Fruit fly (Drosophila melanogaster) whole organism, embryonic: ENCODE data around the gene Mst89B.

Experiments used
- Aef1 ChIP-seq: fragments of 200-800 bp; sonication (Bioruptor generic); IDR thresholded peaks from 3 replicates; pipeline ENCODE4 v1.3.6; 2022; ENCODE audit warnings: missing biosample characterization, missing genetic modification characterization
- Atf-2 ChIP-seq: fragments of 200-800 bp; sonication (Bioruptor generic); optimal IDR thresholded peaks from 2 replicates; lab custom pipeline; 2016; ENCODE audit warnings: missing biosample characterization, missing genetic modification characterization
- CG11560 ChIP-seq: fragments of 200-800 bp; sonication (Bioruptor generic); IDR thresholded peaks from 3 replicates; pipeline ENCODE4 v1.3.6; 2022; ENCODE audit warnings: missing biosample characterization, missing genetic modification characterization
- CG11696 ChIP-seq: fragments of 200-800 bp; sonication (Bioruptor generic); IDR thresholded peaks from 2 replicates; pipeline ENCODE4 v1.3.6; 2022; ENCODE audit warnings: missing biosample characterization, missing genetic modification characterization
- CG12219 ChIP-seq: fragments of 200-800 bp; sonication (Bioruptor generic); optimal IDR thresholded peaks from 3 replicates; lab custom pipeline; 2018; ENCODE audit warnings: missing biosample characterization, mild to moderate bottlenecking, missing genetic modification characterization
- CG1233 ChIP-seq: fragments of 200-800 bp; sonication (Bioruptor generic); optimal IDR thresholded peaks from 4 replicates; lab custom pipeline; 2018; ENCODE audit warnings: missing biosample characterization, mild to moderate bottlenecking, missing genetic modification characterization
- CG15073 ChIP-seq: fragments of 200-800 bp; sonication (Bioruptor generic); optimal IDR thresholded peaks from 2 replicates; lab custom pipeline; 2016; ENCODE audit warnings: missing biosample characterization, missing genetic modification characterization
- CG2116 ChIP-seq: fragments of 200-800 bp; sonication (Bioruptor generic); optimal IDR thresholded peaks from 3 replicates; lab custom pipeline; 2018; ENCODE audit warnings: missing biosample characterization, mild to moderate bottlenecking, missing genetic modification characterization
- CG4730 ChIP-seq: fragments of 200-800 bp; sonication (Bioruptor generic); IDR thresholded peaks from 2 replicates; pipeline ENCODE4 v1.3.6; 2022; ENCODE audit warnings: missing biosample characterization, missing genetic modification characterization
- CG6175 ChIP-seq: fragments of 200-800 bp; sonication (Bioruptor generic); IDR thresholded peaks from 3 replicates; pipeline ENCODE4 v1.3.6; 2022; ENCODE audit warnings: missing biosample characterization, missing genetic modification characterization
- CG6654 ChIP-seq: fragments of 200-800 bp; sonication (Bioruptor generic); optimal IDR thresholded peaks from 2 replicates; lab custom pipeline; 2017; ENCODE audit warnings: missing biosample characterization, mild to moderate bottlenecking, missing genetic modification characterization
- CG8924 ChIP-seq: fragments of 200-800 bp; optimal IDR thresholded peaks from 3 replicates; lab custom pipeline; 2019; ENCODE audit warnings: missing biosample characterization, mild to moderate bottlenecking, missing genetic modification characterization, moderate library complexity
- CHES-1-like ChIP-seq: fragments of 200-800 bp; sonication (Bioruptor generic); optimal IDR thresholded peaks from 2 replicates; lab custom pipeline; 2016; ENCODE audit warnings: missing biosample characterization, missing genetic modification characterization
- CTCF ChIP-seq: fragments of 200-800 bp; sonication (Bioruptor generic); optimal IDR thresholded peaks from 2 replicates; lab custom pipeline; 2017; ENCODE audit warnings: missing biosample characterization, mild to moderate bottlenecking, missing genetic modification characterization, moderate library complexity
- CkIIα-i1 ChIP-seq: fragments of 200-800 bp; sonication (Bioruptor generic); IDR thresholded peaks from 2 replicates; pipeline ENCODE4 v1.3.6; 2022; ENCODE audit warnings: missing biosample characterization, missing genetic modification characterization
- Dad ChIP-seq: fragments of 200-800 bp; sonication (Bioruptor generic); optimal IDR thresholded peaks from 3 replicates; lab custom pipeline; 2016; ENCODE audit warnings: missing biosample characterization, missing genetic modification characterization
- Dbx ChIP-seq: fragments of 200-800 bp; sonication (Bioruptor generic); IDR thresholded peaks from 3 replicates; pipeline ENCODE4 v1.3.6; 2022; ENCODE audit warnings: missing biosample characterization, missing genetic modification characterization
- Dp ChIP-seq: fragments of 200-800 bp; sonication (Bioruptor generic); optimal IDR thresholded peaks from 2 replicates; lab custom pipeline; 2018; ENCODE audit warnings: missing biosample characterization, mild to moderate bottlenecking, missing genetic modification characterization, moderate library complexity
- Ets97D ChIP-seq: fragments of 200-800 bp; sonication (Bioruptor generic); optimal IDR thresholded peaks from 3 replicates; lab custom pipeline; 2016; ENCODE audit warnings: missing biosample characterization, missing genetic modification characterization
- Fer3 ChIP-seq: fragments of 200-800 bp; sonication (Bioruptor generic); optimal IDR thresholded peaks from 2 replicates; lab custom pipeline; 2018; ENCODE audit warnings: missing biosample characterization, mild to moderate bottlenecking, missing genetic modification characterization, moderate library complexity
- Hr39 ChIP-seq: fragments of >200 bp; optimal IDR thresholded peaks from 2 replicates; lab custom pipeline; 2017
- Jarid2 ChIP-seq: fragments of 200-800 bp; sonication (Bioruptor generic); optimal IDR thresholded peaks from 3 replicates; lab custom pipeline; 2017; ENCODE audit warnings: mild to moderate bottlenecking, missing biosample characterization, missing genetic modification reagents, missing genetic modification characterization
- MBD-R2 ChIP-seq: fragments of 200-800 bp; sonication (Bioruptor generic); IDR thresholded peaks from 2 replicates; pipeline ENCODE4 v1.3.6; 2022; ENCODE audit warnings: missing biosample characterization, missing genetic modification characterization
- MTF-1 ChIP-seq: fragments of 200-800 bp; sonication (Bioruptor generic); optimal IDR thresholded peaks from 2 replicates; lab custom pipeline; 2018; ENCODE audit warnings: missing biosample characterization, mild to moderate bottlenecking, missing genetic modification characterization, borderline replicate concordance
- Mad ChIP-seq: fragments of 200-800 bp; sonication (Bioruptor generic); optimal IDR thresholded peaks from 2 replicates; lab custom pipeline; 2016; ENCODE audit warnings: missing biosample characterization, missing genetic modification characterization
- Max ChIP-seq: fragments of 200-800 bp; sonication (Bioruptor generic); optimal IDR thresholded peaks from 2 replicates; lab custom pipeline; 2016; ENCODE audit warnings: missing biosample characterization, mild to moderate bottlenecking, missing genetic modification characterization
- Med ChIP-seq: fragments of 200-800 bp; sonication (Bioruptor generic); peaks from one replicate; lab custom pipeline; 2016; ENCODE audit warnings: missing biosample characterization, missing genetic modification characterization, mild to moderate bottlenecking, inconsistent platforms, moderate library complexity
- Myb ChIP-seq: fragments of 200-800 bp; sonication (Bioruptor generic); optimal IDR thresholded peaks from 2 replicates; lab custom pipeline; 2016; ENCODE audit warnings: missing biosample characterization, missing genetic modification characterization
- Nf-YB ChIP-seq: fragments of 200-800 bp; sonication (Bioruptor generic); optimal IDR thresholded peaks from 3 replicates; lab custom pipeline; 2019; ENCODE audit warnings: missing biosample characterization, mild to moderate bottlenecking, missing genetic modification characterization, moderate library complexity
- Rx ChIP-seq: fragments of 200-800 bp; sonication (Bioruptor generic); IDR thresholded peaks from 2 replicates; pipeline ENCODE4 v1.3.6; 2022; ENCODE audit warnings: missing biosample characterization, missing genetic modification characterization
- Trl ChIP-seq, 3 experiments: fragments of >200 bp in 2 of 3; fragments of 200-800 bp in 1 of 3; sonication (Bioruptor generic) in 1 of 3; optimal IDR thresholded peaks; 2 replicates in 1 of 3; 3 replicates in 2 of 3; lab custom pipeline; 2016 to 2017; ENCODE audit warnings: missing biosample characterization in 1 of 3, missing genetic modification characterization in 1 of 3
- ap ChIP-seq: fragments of 200-800 bp; sonication (Bioruptor generic); IDR thresholded peaks from 2 replicates; pipeline ENCODE4 v1.3.6; 2022; ENCODE audit warnings: missing biosample characterization, missing genetic modification characterization
- bcd ChIP-seq: fragments of 200-800 bp; sonication (Bioruptor generic); optimal IDR thresholded peaks from 2 replicates; lab custom pipeline; 2017; ENCODE audit warnings: missing biosample characterization, mild to moderate bottlenecking, missing genetic modification characterization
- cas ChIP-seq: fragments of 200-800 bp; sonication (Bioruptor generic); IDR thresholded peaks from 2 replicates; pipeline ENCODE4 v1.3.6; 2022; ENCODE audit warnings: missing biosample characterization, missing genetic modification characterization
- crol ChIP-seq: fragments of 200-800 bp; sonication (Bioruptor generic); IDR thresholded peaks from 2 replicates; pipeline ENCODE4 v1.3.6; 2022; ENCODE audit warnings: missing biosample characterization, missing genetic modification characterization
- da ChIP-seq: fragments of 200-800 bp; sonication (Bioruptor generic); optimal IDR thresholded peaks from 2 replicates; lab custom pipeline; 2016; ENCODE audit warnings: missing biosample characterization, missing genetic modification characterization
- dpn ChIP-seq, 2 experiments: fragments of 200-800 bp; sonication (Bioruptor generic); optimal IDR thresholded peaks; 3 replicates each; lab custom pipeline; 2016; ENCODE audit warnings: missing biosample characterization in 2 of 2, missing genetic modification characterization in 2 of 2
- emc ChIP-seq: fragments of 200-800 bp; sonication (Bioruptor generic); optimal IDR thresholded peaks from 2 replicates; lab custom pipeline; 2016; ENCODE audit warnings: missing biosample characterization, missing genetic modification characterization
- ewg ChIP-seq: fragments of 200-800 bp; sonication (Bioruptor generic); optimal IDR thresholded peaks from 3 replicates; lab custom pipeline; 2017; ENCODE audit warnings: mild to moderate bottlenecking, missing biosample characterization, missing genetic modification reagents, missing genetic modification characterization
- ftz-f1 ChIP-seq: fragments of 200-800 bp; sonication (Bioruptor generic); optimal IDR thresholded peaks from 2 replicates; lab custom pipeline; 2016; ENCODE audit warnings: missing biosample characterization, missing genetic modification characterization
- klu ChIP-seq: fragments of 200-800 bp; sonication (Bioruptor generic); IDR thresholded peaks from 2 replicates; pipeline ENCODE4 v1.3.6; 2022; ENCODE audit warnings: missing biosample characterization, missing genetic modification characterization
- run ChIP-seq: fragments of 200-800 bp; sonication (Bioruptor generic); optimal IDR thresholded peaks from 3 replicates; lab custom pipeline; 2018; ENCODE audit warnings: missing biosample characterization, mild to moderate bottlenecking, missing genetic modification characterization
- seq ChIP-seq: fragments of 200-800 bp; sonication (Bioruptor generic); IDR thresholded peaks from 2 replicates; pipeline ENCODE4 v1.3.6; 2022; ENCODE audit warnings: missing biosample characterization, missing genetic modification characterization
- sna ChIP-seq: fragments of 200-800 bp; sonication (Bioruptor generic); IDR thresholded peaks from 2 replicates; pipeline ENCODE4 v1.3.6; 2022; ENCODE audit warnings: missing biosample characterization, missing genetic modification characterization; ENCODE audit not compliant: partially characterized antibody
- stwl ChIP-seq: fragments of 200-800 bp; sonication (Bioruptor generic); optimal IDR thresholded peaks from 3 replicates; lab custom pipeline; 2018; ENCODE audit warnings: missing biosample characterization, mild to moderate bottlenecking, missing genetic modification characterization, moderate library complexity
- tgo ChIP-seq: fragments of 200-800 bp; sonication (Bioruptor generic); IDR thresholded peaks from 3 replicates; pipeline ENCODE4 v1.3.6; 2022; ENCODE audit warnings: missing biosample characterization, missing genetic modification characterization
- trem ChIP-seq: fragments of 200-800 bp; optimal IDR thresholded peaks from 3 replicates; lab custom pipeline; 2019; ENCODE audit warnings: missing biosample characterization, mild to moderate bottlenecking, missing genetic modification characterization, moderate library complexity
- twi ChIP-seq: fragments of 200-800 bp; optimal IDR thresholded peaks from 2 replicates; lab custom pipeline; 2019; ENCODE audit warnings: missing biosample characterization, mild to moderate bottlenecking, missing genetic modification characterization, moderate library complexity
- usp ChIP-seq: fragments of >200 bp; optimal IDR thresholded peaks from 2 replicates; lab custom pipeline; 2017; ENCODE audit warnings: missing biosample characterization, missing genetic modification characterization
- vfl ChIP-seq: fragments of 200-800 bp; sonication (Bioruptor generic); optimal IDR thresholded peaks from 2 replicates; lab custom pipeline; 2016; ENCODE audit warnings: missing biosample characterization, missing genetic modification characterization
- z ChIP-seq: fragments of 200-800 bp; sonication (Bioruptor generic); IDR thresholded peaks from 3 replicates; pipeline ENCODE4 v1.3.6; 2022; ENCODE audit warnings: missing biosample characterization, missing genetic modification characterization

Gene Mst89B

DNA sequence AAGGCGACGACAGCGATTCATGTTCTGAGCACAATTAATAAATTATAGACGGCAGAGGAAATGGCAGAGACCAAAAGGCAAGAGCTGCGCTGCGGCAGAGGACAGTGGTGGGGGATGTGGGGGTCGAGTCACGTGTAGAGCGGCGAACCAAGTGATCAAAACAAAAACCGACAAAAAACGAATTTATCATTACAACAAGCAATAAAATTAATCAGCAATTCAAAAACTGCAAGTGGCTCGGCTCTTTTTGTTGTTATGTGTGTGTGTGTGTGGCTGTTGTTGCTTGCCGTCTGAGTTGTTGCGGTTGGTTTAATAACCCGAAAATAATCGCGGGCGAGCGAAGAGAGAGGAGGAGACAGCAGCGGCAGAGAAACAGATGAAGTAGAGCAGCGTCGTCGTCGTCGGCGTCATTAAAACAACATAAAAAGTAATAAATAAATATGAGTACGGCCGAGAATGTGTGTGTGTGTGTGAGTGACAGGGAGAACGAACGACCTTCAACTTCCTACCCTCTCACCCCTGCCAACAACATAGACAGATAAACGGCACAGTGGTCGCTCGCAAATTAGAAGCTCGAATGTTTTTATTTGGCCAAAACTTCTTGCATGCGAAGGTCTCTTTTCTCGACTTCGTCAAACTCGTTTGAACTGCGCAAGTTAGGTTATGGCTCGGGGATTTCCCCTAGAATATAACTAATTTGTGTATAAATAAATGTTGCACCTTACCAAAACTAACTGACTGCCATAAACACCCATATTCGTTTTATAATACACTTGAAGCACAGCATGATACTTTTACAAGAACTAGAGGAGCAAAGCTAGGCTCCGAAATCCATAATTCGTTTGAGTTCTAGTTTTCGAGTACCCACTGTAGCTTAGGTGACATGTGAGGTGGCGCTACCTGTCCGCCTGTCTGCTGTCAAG, 35.2 kb upstream of the Mst89B start (continued):
- TF ChIP-seq Trl (optimal IDR thresholded peaks at IDR 0.05; lab: Kevin White, UChicago) (peak; percentile 13 to 42), Trl (GFP tag; optimal IDR thresholded peaks at IDR 0.05; lab: Kevin White, UChicago) (peak; percentile 59), bcd (GFP tag; lab: Kevin White, UChicago) (peak; percentile 81), z (GFP tag; lab: Robert Waterston, UW) (no peak), run (tag; lab: Kevin White, UChicago) (peak; percentile 24), CTCF (GFP tag; lab: Kevin White, UChicago) (peak; percentile 40), cas (GFP tag; lab: Robert Waterston, UW) (no peak), Fer3 (tag; lab: Kevin White, UChicago) (peak; percentile 40), sna (GFP tag; lab: Robert Waterston, UW) (no peak), Ets97D (GFP tag; lab: Kevin White, UChicago) (peak; percentile 37), Nf-YB (GFP tag; lab: Kevin White, UChicago) (peak; percentile 37), da (GFP tag; lab: Kevin White, UChicago) (no peak), Dbx (GFP tag; lab: Robert Waterston, UW) (no peak), tgo (GFP tag; lab: Robert Waterston, UW) (no peak), Aef1 (GFP tag; lab: Robert Waterston, UW) (no peak), Atf-2 (peak; percentile 74), CG6654 (peak; percentile 17), CG1233 (peak; percentile 69), stwl (tag; lab: Kevin White, UChicago) (no peak), Myb (GFP tag; lab: Kevin White, UChicago) (peak; percentile 50), usp (GFP tag; lab: Kevin White, UChicago) (no peak), Hr39 (no peak), ap (GFP tag; lab: Robert Waterston, UW) (no peak), CG6175 (no peak), Mad (GFP tag; lab: Kevin White, UChicago) (peak; percentile 51), ewg (GFP tag; lab: Kevin White, UChicago) (peak; percentile 63), klu (GFP tag; lab: Robert Waterston, UW) (no peak), CkIIα-i1 (GFP tag; lab: Robert Waterston, UW) (no peak), twi (peak; percentile 53), CG8924 (tag; lab: Kevin White, UChicago) (peak; percentile 82), Rx (GFP tag; lab: Robert Waterston, UW) (no peak), dpn (GFP tag; optimal IDR thresholded peaks at IDR 0.05; lab: Kevin White, UChicago) (peak; percentile 72 to 75), CG12219 (peak; percentile 56), Dad (GFP tag; lab: Kevin White, UChicago) (peak; percentile 9), vfl (peak; percentile 40), CG2116 (GFP tag; lab: Kevin White, UChicago) (peak; percentile 28), ftz-f1 (GFP tag; lab: Kevin White, UChicago) (peak; percentile 76), Jarid2 (GFP tag; lab: Kevin White, UChicago) (peak; percentile 37), emc (GFP tag; lab: Kevin White, UChicago) (peak; percentile 8), CG11560 (tag; lab: Robert Waterston, UW) (no peak), Max (GFP tag; lab: Kevin White, UChicago) (peak; percentile 57), CG15073 (GFP tag; lab: Kevin White, UChicago) (no peak), CG4730 (no peak), MTF-1 (GFP tag; lab: Kevin White, UChicago) (no peak), Med (GFP tag; lab: Kevin White, UChicago) (peak; percentile 93), CG11696 (GFP tag; lab: Robert Waterston, UW) (no peak), Dp (GFP tag; lab: Kevin White, UChicago) (no peak), crol (GFP tag; lab: Robert Waterston, UW) (no peak), seq (GFP tag; lab: Robert Waterston, UW) (no peak), MBD-R2 (GFP tag; lab: Robert Waterston, UW) (no peak), trem (tag; lab: Kevin White, UChicago) (peak; percentile 45), CHES-1-like (GFP tag; lab: Kevin White, UChicago) (peak; percentile 62)
